Worm (Caenorhabditis elegans) whole organism, L3 larva: ENCODE results near the gene npr-40.

Experiments
- elt-1 ChIP-seq: fragments of 150-350 bp; optimal IDR thresholded peaks from 2 replicates; lab custom pipeline; 2014; ENCODE audit warnings: missing biosample characterization, missing genetic modification characterization
- fkh-10 ChIP-seq: sonication (generic microtip); optimal IDR thresholded peaks from 2 replicates; lab custom pipeline; 2017; ENCODE audit warnings: missing biosample characterization, missing genetic modification reagents, missing genetic modification characterization
- lsy-12 ChIP-seq: sonication (generic microtip); optimal IDR thresholded peaks from 2 replicates; lab custom pipeline; 2016; ENCODE audit warnings: mild to moderate bottlenecking, missing genetic modification characterization, missing compliant biosample characterization
- mdl-1 ChIP-seq: fragments of 150-350 bp; optimal IDR thresholded peaks from 2 replicates; lab custom pipeline; 2014; ENCODE audit warnings: missing biosample characterization, missing genetic modification characterization
- pha-4 ChIP-seq: fragments of 150-350 bp; optimal IDR thresholded peaks from 2 replicates; lab custom pipeline; 2014; ENCODE audit warnings: missing biosample characterization, missing genetic modification reagents, missing genetic modification characterization

ce11 chrX:14938188-14938587 lies 19.6 kb downstream of the npr-40 start:
- TF ChIP-seq elt-1 (tag; lab: Kevin White, UChicago), result no peak
- TF ChIP-seq mdl-1 (tag; lab: Kevin White, UChicago), result no peak
- TF ChIP-seq lsy-12 (tag; lab: Kevin White, UChicago), result no peak
- no peak for TF ChIP-seq fkh-10 (GFP tag; lab: Kevin White, UChicago)
- no peak for TF ChIP-seq pha-4 (tag; lab: Kevin White, UChicago)
